Worm (Caenorhabditis elegans) whole organism, L1 larva: Measurements from ENCODE around the gene cwp-2.

Experiments used
- aha-1 ChIP-seq: fragments of 150-350 bp; optimal IDR thresholded peaks from 2 replicates; lab custom pipeline; 2014; ENCODE audit warnings: missing biosample characterization, missing genetic modification characterization
- ama-1 ChIP-seq: fragments of 150-350 bp; optimal IDR thresholded peaks from 2 replicates; lab custom pipeline; 2014
- egl-27 ChIP-seq, 2 experiments: fragments of 150-350 bp in 1 of 2; sonication (generic microtip); optimal IDR thresholded peaks; 3 replicates each; lab custom pipeline; 2017 to 2018; ENCODE audit warnings: missing biosample characterization in 2 of 2, missing genetic modification characterization in 2 of 2, missing genetic modification reagents in 2 of 2
- fkh-10 ChIP-seq: sonication (generic microtip); optimal IDR thresholded peaks from 2 replicates; lab custom pipeline; 2017; ENCODE audit warnings: missing biosample characterization, missing genetic modification reagents, missing genetic modification characterization
- jun-1 ChIP-seq: fragments of 150-350 bp; optimal IDR thresholded peaks from 2 replicates; lab custom pipeline; 2014; ENCODE audit warnings: missing biosample characterization, missing genetic modification reagents, missing genetic modification characterization
- nhr-28 ChIP-seq: fragments of 150-350 bp; optimal IDR thresholded peaks from 2 replicates; lab custom pipeline; 2014; ENCODE audit warnings: missing biosample characterization, missing genetic modification characterization
- nhr-77 ChIP-seq: fragments of 150-350 bp; optimal IDR thresholded peaks from 2 replicates; lab custom pipeline; 2014; ENCODE audit warnings: missing biosample characterization, missing genetic modification characterization
- skn-1 ChIP-seq: fragments of 150-350 bp; optimal IDR thresholded peaks from 2 replicates; lab custom pipeline; 2014; ENCODE audit warnings: missing biosample characterization, missing genetic modification characterization
- snpc-4 ChIP-seq: fragments of 150-350 bp; optimal IDR thresholded peaks from 2 replicates; lab custom pipeline; 2014; ENCODE audit warnings: missing biosample characterization, missing genetic modification characterization
- ztf-11 ChIP-seq, 2 experiments: sonication (generic microtip); optimal IDR thresholded peaks; 2 replicates each; lab custom pipeline; 2016 to 2017; ENCODE audit warnings: missing genetic modification characterization in 2 of 2, missing biosample characterization in 1 of 2, missing compliant biosample characterization in 1 of 2

ce11 chrV:4881377-4881776 lies 38.9 kb upstream of the cwp-2 start, which contains the start of gene str-32:
- TF ChIP-seq snpc-4 (tag; lab: Kevin White, UChicago) (no peak), nhr-28 (tag; lab: Kevin White, UChicago) (no peak), ama-1 (lab: Kevin White, UChicago) (no peak), aha-1 (tag; lab: Kevin White, UChicago) (no peak), jun-1 (tag; lab: Kevin White, UChicago) (no peak), egl-27 (tag; optimal IDR thresholded peaks at IDR 0.05; lab: Kevin White, UChicago) (no peak), fkh-10 (GFP tag; lab: Kevin White, UChicago) (no peak), nhr-77 (tag; lab: Kevin White, UChicago) (no peak), ztf-11 (tag; optimal IDR thresholded peaks at IDR 0.05; lab: Kevin White, UChicago) (no peak), skn-1 (tag; lab: Kevin White, UChicago) (no peak)
